Worm (Caenorhabditis elegans) whole organism, early embryonic: ENCODE results near the gene C05D12.7.

ENCODE experiments used
- B0310.2 ChIP-seq: sonication (generic microtip); optimal IDR thresholded peaks from 2 replicates; lab custom pipeline; 2016; ENCODE audit warnings: mild to moderate bottlenecking, missing genetic modification characterization, missing compliant biosample characterization
- F13C5.2 ChIP-seq: sonication (generic microtip); optimal IDR thresholded peaks from 2 replicates; lab custom pipeline; 2017; ENCODE audit warnings: mild to moderate bottlenecking, missing genetic modification characterization, inconsistent platforms, missing compliant biosample characterization
- aly-1 ChIP-seq: sonication (generic microtip); optimal IDR thresholded peaks from 2 replicates; lab custom pipeline; 2016; ENCODE audit warnings: missing genetic modification characterization, missing compliant biosample characterization
- ama-1 ChIP-seq: fragments of 150-350 bp; optimal IDR thresholded peaks from 2 replicates; lab custom pipeline; 2014
- ceh-13 ChIP-seq: fragments of 200-800 bp; sonication (Bioruptor generic); optimal IDR thresholded peaks from 2 replicates; lab custom pipeline; 2018; ENCODE audit warnings: mild to moderate bottlenecking, missing genetic modification characterization, missing compliant biosample characterization
- ceh-36 ChIP-seq: sonication (generic microtip); optimal IDR thresholded peaks from 2 replicates; lab custom pipeline; 2016; ENCODE audit warnings: missing genetic modification characterization, inconsistent platforms, missing compliant biosample characterization
- ets-7 ChIP-seq: sonication (generic microtip); optimal IDR thresholded peaks from 2 replicates; lab custom pipeline; 2016; ENCODE audit warnings: missing genotype, missing genetic modification characterization, missing compliant biosample characterization
- flt-1 ChIP-seq: fragments of 200-800 bp; sonication (Bioruptor generic); IDR thresholded peaks from 2 replicates; pipeline ENCODE4 v1.3.6; 2022; ENCODE audit warnings: missing genetic modification characterization, missing compliant biosample characterization
- hmbx-1 ChIP-seq: sonication (generic microtip); optimal IDR thresholded peaks from 2 replicates; lab custom pipeline; 2016; ENCODE audit warnings: mild to moderate bottlenecking, missing genetic modification characterization, missing compliant biosample characterization
- hmg-4 ChIP-seq: fragments of 200-800 bp; sonication (Bioruptor generic); optimal IDR thresholded peaks from 2 replicates; lab custom pipeline; 2018; ENCODE audit warnings: mild to moderate bottlenecking, missing genetic modification characterization, missing compliant biosample characterization
- hnd-1 ChIP-seq: sonication (generic microtip); optimal IDR thresholded peaks from 2 replicates; lab custom pipeline; 2016; ENCODE audit warnings: missing genetic modification characterization, missing compliant biosample characterization
- pes-1 ChIP-seq: fragments of 200-800 bp; sonication (Bioruptor generic); IDR thresholded peaks from 2 replicates; pipeline ENCODE4 v1.3.6; 2022; ENCODE audit warnings: missing genetic modification reagents, missing genetic modification characterization, missing compliant biosample characterization
- scrt-1 ChIP-seq: fragments of 200-800 bp; sonication (Bioruptor generic); IDR thresholded peaks from 2 replicates; pipeline ENCODE4 v1.3.6; 2022; ENCODE audit warnings: missing genetic modification characterization, missing compliant biosample characterization
- sea-1 ChIP-seq: fragments of 200-800 bp; sonication (Bioruptor generic); conservative IDR thresholded peaks from 2 replicates; pipeline ENCODE4 v1.3.6; 2022; ENCODE audit warnings: missing genetic modification characterization, missing compliant biosample characterization
- tbx-11 ChIP-seq: fragments of 200-800 bp; sonication (Bioruptor generic); IDR thresholded peaks from 2 replicates; pipeline ENCODE4 v1.3.6; 2022; ENCODE audit warnings: missing genetic modification characterization, missing compliant biosample characterization
- tbx-37 ChIP-seq: fragments of 200-800 bp; sonication (Bioruptor generic); conservative IDR thresholded peaks from 2 replicates; pipeline ENCODE4 v1.3.6; 2022; ENCODE audit warnings: missing genetic modification reagents, missing genetic modification characterization, missing compliant biosample characterization
- tra-4 ChIP-seq: sonication (generic microtip); optimal IDR thresholded peaks from 2 replicates; lab custom pipeline; 2017; ENCODE audit warnings: missing genetic modification characterization, missing compliant biosample characterization

C05D12.7 gene

ce11 chrII:11384099-11384498 is 25.8 kb upstream of the C05D12.7 start:
- TF ChIP-seq flt-1 (no peak), tbx-37 (GFP tag; lab: Robert Waterston, UW) (no peak), ceh-36 (tag; lab: Kevin White, UChicago) (no peak), B0310.2 (no peak), ets-7 (no peak), tra-4 (tag; lab: Kevin White, UChicago) (no peak), ama-1 (lab: Kevin White, UChicago) (peak; percentile 58)

DNA sequence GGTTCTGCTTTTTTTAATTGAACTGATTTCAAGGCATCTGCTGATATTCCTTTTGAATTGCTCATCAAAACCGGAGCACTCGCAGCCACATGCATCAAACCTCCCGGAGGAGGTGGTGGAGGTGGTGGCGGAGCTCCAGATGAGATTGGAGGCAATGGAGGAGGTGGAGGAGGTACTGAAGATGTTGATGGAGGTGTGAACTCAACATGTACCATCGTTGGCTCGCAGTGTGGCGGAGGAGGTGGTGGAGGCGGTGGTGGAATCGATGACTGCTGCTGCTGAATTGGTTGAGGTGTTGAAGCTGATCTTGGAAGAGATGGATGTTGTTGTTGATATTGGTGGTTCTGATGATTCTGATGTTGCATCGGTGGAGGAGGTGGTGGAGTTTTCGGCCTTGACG is 22.9 kb upstream of the C05D12.7 start:
- TF ChIP-seq hnd-1 (tag; lab: Kevin White, UChicago) (no peak), tbx-37 (GFP tag; lab: Robert Waterston, UW) (no peak), hmbx-1 (tag; lab: Kevin White, UChicago) (no peak), ceh-13 (GFP tag; lab: Kevin White, UChicago) (no peak), scrt-1 (GFP tag; lab: Robert Waterston, UW) (no peak), B0310.2 (no peak), ceh-36 (tag; lab: Kevin White, UChicago) (no peak), ama-1 (lab: Kevin White, UChicago) (no peak), hmg-4 (GFP tag; lab: Kevin White, UChicago) (no peak), aly-1 (no peak), flt-1 (no peak), pes-1 (GFP tag; lab: Robert Waterston, UW) (no peak), F13C5.2 (tag; lab: Kevin White, UChicago) (no peak), sea-1 (GFP tag; lab: Robert Waterston, UW) (no peak)

DNA sequence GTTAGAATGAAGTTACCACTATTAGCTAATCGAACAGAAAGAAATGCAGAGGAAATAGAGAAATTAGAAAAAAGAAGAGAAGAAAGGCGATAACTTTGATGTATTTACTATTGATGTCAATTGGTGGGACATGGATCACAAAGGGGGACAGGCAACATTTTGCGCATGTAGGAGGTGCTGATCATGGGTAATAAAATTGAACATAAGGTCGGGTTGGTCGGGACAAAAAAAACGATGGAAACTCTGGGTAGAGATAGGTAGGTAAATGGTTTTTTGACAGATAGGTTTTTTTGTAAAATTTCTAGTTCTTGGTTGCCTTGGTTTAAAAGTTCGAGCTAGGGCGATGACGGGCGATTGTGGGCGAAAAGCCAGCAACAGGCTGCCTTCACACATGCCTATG is 19.0 kb upstream of the C05D12.7 start, which contains the start of gene shn-1:
Gene shn-1, minus strand, starts transcription at position 101 of the 400 bp plus-strand sequence.
- TF ChIP-seq hnd-1 (tag; lab: Kevin White, UChicago) (no peak), B0310.2 (no peak), F13C5.2 (tag; lab: Kevin White, UChicago) (no peak), scrt-1 (GFP tag; lab: Robert Waterston, UW) (no peak)

ce11 chrII:11392390-11392789 is 17.5 kb upstream of the C05D12.7 start:
- no peak for TF ChIP-seq pes-1 (GFP tag; lab: Robert Waterston, UW)
- no peak for TF ChIP-seq tbx-37 (GFP tag; lab: Robert Waterston, UW)
- TF ChIP-seq scrt-1 (GFP tag; lab: Robert Waterston, UW): no peak
- TF ChIP-seq ceh-13 (GFP tag; lab: Kevin White, UChicago): no peak
- TF ChIP-seq hnd-1 (tag; lab: Kevin White, UChicago): no peak
- TF ChIP-seq flt-1: no peak
- no peak for TF ChIP-seq ceh-36 (tag; lab: Kevin White, UChicago)
- TF ChIP-seq ets-7: no peak
- no peak for TF ChIP-seq F13C5.2 (tag; lab: Kevin White, UChicago)
- TF ChIP-seq sea-1 (GFP tag; lab: Robert Waterston, UW): no peak
- no peak for TF ChIP-seq aly-1

DNA sequence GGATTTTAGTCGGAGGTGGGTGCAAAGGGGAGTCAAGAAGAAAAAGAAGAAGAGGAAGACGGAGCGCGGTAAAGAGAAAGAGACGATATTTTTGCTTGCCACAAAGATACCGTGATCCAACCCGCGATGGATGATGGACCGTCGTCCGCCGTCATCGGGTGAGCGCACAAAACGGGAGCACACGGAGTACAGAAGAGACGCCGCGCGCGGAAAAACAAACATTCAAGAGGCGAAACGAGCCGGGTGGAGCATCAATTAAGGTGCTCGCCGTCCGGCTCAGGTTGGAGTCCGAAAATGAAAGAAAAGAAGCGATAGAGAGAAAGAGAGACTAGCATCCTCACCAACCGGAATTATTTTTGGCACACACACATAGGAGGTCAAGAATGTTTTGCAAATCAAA is 16.1 kb upstream of the C05D12.7 start:
- no peak for TF ChIP-seq flt-1
- TF ChIP-seq B0310.2: no peak
- TF ChIP-seq aly-1: no peak
- TF ChIP-seq hmg-4 (GFP tag; lab: Kevin White, UChicago): no peak
- TF ChIP-seq hnd-1 (tag; lab: Kevin White, UChicago): no peak
- TF ChIP-seq scrt-1 (GFP tag; lab: Robert Waterston, UW): no peak
- TF ChIP-seq tra-4 (tag; lab: Kevin White, UChicago): no peak
- no peak for TF ChIP-seq ceh-13 (GFP tag; lab: Kevin White, UChicago)
- no peak for TF ChIP-seq ama-1 (lab: Kevin White, UChicago)
- TF ChIP-seq sea-1 (GFP tag; lab: Robert Waterston, UW): no peak
- no peak for TF ChIP-seq F13C5.2 (tag; lab: Kevin White, UChicago)
- TF ChIP-seq hmbx-1 (tag; lab: Kevin White, UChicago): no peak

DNA sequence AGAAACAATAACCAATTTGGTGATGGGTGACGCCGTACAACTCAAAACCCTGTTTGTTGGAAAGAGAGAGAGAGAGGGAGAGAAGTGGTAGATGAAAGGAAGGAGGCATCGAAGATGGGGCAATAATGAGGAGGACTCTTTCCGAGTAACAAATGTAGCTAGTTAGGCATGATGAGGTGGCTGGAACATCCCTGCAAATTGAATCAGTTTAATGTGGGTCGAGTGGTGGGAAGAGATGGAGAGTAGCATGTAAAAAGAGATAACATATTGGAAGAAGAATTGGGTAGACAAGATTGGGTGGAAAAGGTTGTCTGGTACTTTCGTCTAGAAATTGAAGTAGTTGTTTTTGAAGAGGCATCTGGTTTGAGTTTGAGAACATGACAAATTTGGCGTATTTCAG is 13.7 kb upstream of the C05D12.7 start:
- no peak for TF ChIP-seq ceh-36 (tag; lab: Kevin White, UChicago)
- TF ChIP-seq tbx-11 (GFP tag; lab: Robert Waterston, UW): no peak
- no peak for TF ChIP-seq pes-1 (GFP tag; lab: Robert Waterston, UW)
- no peak for TF ChIP-seq ceh-13 (GFP tag; lab: Kevin White, UChicago)
- TF ChIP-seq aly-1: peak; percentile 9

ce11 chrII:11398787-11399186 is 11.1 kb upstream of the C05D12.7 start:
- TF ChIP-seq F13C5.2 (tag; lab: Kevin White, UChicago) (no peak), ceh-36 (tag; lab: Kevin White, UChicago) (peak; percentile 10), aly-1 (no peak)

DNA sequence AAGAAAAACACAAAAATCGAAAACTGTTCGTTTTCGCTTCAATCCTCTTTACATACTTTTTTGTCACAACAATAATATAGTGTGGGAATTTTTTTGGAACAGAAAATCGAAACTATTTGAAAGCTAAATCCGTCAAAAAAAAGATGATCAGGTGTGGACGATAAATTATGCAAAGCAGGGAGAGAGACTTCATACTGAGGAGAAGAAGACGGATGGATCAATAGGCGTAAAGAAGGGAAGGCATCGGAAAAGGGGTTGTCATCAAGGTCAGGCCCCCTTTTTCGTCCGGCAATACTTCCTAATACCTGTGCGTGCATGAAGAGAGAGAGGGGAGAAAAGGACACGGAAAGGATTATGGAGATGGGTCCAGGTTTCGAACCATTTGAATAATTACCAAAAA is 9.5 kb upstream of the C05D12.7 start:
- no peak for TF ChIP-seq ceh-13 (GFP tag; lab: Kevin White, UChicago)
- TF ChIP-seq sea-1 (GFP tag; lab: Robert Waterston, UW): no peak
- TF ChIP-seq hmg-4 (GFP tag; lab: Kevin White, UChicago): no peak
- TF ChIP-seq ets-7: no peak

DNA sequence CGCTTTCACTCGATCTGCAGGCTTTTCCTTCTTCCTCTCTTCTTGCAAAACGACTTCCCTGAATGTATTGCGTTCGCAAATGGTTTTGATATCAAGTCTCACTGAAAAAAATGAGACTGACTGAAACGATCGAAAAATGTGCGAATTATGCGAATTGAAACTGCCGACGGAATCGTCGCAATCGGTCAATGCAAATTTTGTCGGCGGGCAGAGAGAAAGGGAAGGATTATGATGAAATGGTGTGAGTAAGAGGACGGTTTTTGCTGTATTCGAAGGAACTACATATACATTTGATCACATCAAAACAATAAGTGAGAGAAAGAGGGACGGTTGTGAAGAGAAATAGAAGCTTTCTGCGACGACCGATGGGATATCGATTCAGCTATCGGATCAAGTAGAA is 5.8 kb downstream of the C05D12.7 start, which contains the start of gene C05D12.1:
Gene C05D12.1, minus strand, starts transcription at position 101 of the 400 bp plus-strand sequence.
- TF ChIP-seq hnd-1 (tag; lab: Kevin White, UChicago) (no peak), ceh-36 (tag; lab: Kevin White, UChicago) (no peak), flt-1 (no peak), tra-4 (tag; lab: Kevin White, UChicago) (no peak), scrt-1 (GFP tag; lab: Robert Waterston, UW) (no peak), F13C5.2 (tag; lab: Kevin White, UChicago) (no peak), pes-1 (GFP tag; lab: Robert Waterston, UW) (no peak), hmg-4 (GFP tag; lab: Kevin White, UChicago) (no peak), aly-1 (no peak), ets-7 (no peak), sea-1 (GFP tag; lab: Robert Waterston, UW) (no peak), ama-1 (lab: Kevin White, UChicago) (no peak), tbx-11 (GFP tag; lab: Robert Waterston, UW) (no peak), B0310.2 (no peak), tbx-37 (GFP tag; lab: Robert Waterston, UW) (no peak), ceh-13 (GFP tag; lab: Kevin White, UChicago) (no peak), hmbx-1 (tag; lab: Kevin White, UChicago) (no peak)
